Fruit fly (Drosophila melanogaster) whole organism, adult: ENCODE data around the gene CG6652.

ENCODE experiments used
- CG11617 ChIP-seq: fragments of 200-800 bp; sonication (Bioruptor generic); optimal IDR thresholded peaks from 2 replicates; lab custom pipeline; 2017; ENCODE audit warnings: mild to moderate bottlenecking, missing biosample characterization, missing genetic modification reagents, missing genetic modification characterization
- CG12768 ChIP-seq: fragments of 200-800 bp; sonication (Bioruptor generic); optimal IDR thresholded peaks from 2 replicates; lab custom pipeline; 2017; ENCODE audit warnings: missing biosample characterization, missing genetic modification characterization, mild to moderate bottlenecking, moderate library complexity, missing genetic modification reagents
- CG14711 ChIP-seq: fragments of 200-800 bp; sonication (Bioruptor generic); optimal IDR thresholded peaks from 2 replicates; lab custom pipeline; 2018; ENCODE audit warnings: missing biosample characterization, mild to moderate bottlenecking, missing genetic modification characterization, moderate library complexity
- CG1620 ChIP-seq: fragments of 200-800 bp; sonication (Bioruptor generic); optimal IDR thresholded peaks from 2 replicates; lab custom pipeline; 2016; ENCODE audit warnings: missing biosample characterization, missing genetic modification characterization
- CG33017 ChIP-seq: fragments of 200-800 bp; sonication (Bioruptor generic); optimal IDR thresholded peaks from 2 replicates; lab custom pipeline; 2018; ENCODE audit warnings: missing biosample characterization, mild to moderate bottlenecking, missing genetic modification characterization, moderate library complexity
- CG5204 ChIP-seq: fragments of 200-800 bp; sonication (Bioruptor generic); optimal IDR thresholded peaks from 2 replicates; lab custom pipeline; 2016; ENCODE audit warnings: missing biosample characterization, missing genetic modification characterization
- CG7045 ChIP-seq: fragments of 200-800 bp; sonication (Bioruptor generic); optimal IDR thresholded peaks from 2 replicates; lab custom pipeline; 2017; ENCODE audit warnings: missing biosample characterization, mild to moderate bottlenecking, missing genetic modification characterization
- CG7101 ChIP-seq: fragments of 200-800 bp; sonication (Bioruptor generic); optimal IDR thresholded peaks from 2 replicates; lab custom pipeline; 2018; ENCODE audit warnings: missing biosample characterization, mild to moderate bottlenecking, missing genetic modification characterization, moderate library complexity
- Clk ChIP-seq: fragments of 200-800 bp; sonication (Bioruptor generic); optimal IDR thresholded peaks from 2 replicates; lab custom pipeline; 2017; ENCODE audit warnings: missing biosample characterization, missing genetic modification characterization
- Crg-1 ChIP-seq: fragments of 200-800 bp; sonication (Bioruptor generic); optimal IDR thresholded peaks from 2 replicates; lab custom pipeline; 2016; ENCODE audit warnings: missing biosample characterization, missing genetic modification characterization
- Hr96 ChIP-seq: fragments of 200-800 bp; sonication (Bioruptor generic); optimal IDR thresholded peaks from 2 replicates; lab custom pipeline; 2016; ENCODE audit warnings: missing biosample characterization, missing genetic modification characterization
- Mnt ChIP-seq: fragments of 200-800 bp; sonication (Bioruptor generic); optimal IDR thresholded peaks from 2 replicates; lab custom pipeline; 2016; ENCODE audit warnings: missing biosample characterization, mild to moderate bottlenecking, missing genetic modification characterization
- bab1 ChIP-seq: fragments of 200-800 bp; sonication (Bioruptor generic); optimal IDR thresholded peaks from 3 replicates; lab custom pipeline; 2019; ENCODE audit warnings: missing biosample characterization, mild to moderate bottlenecking, missing genetic modification characterization, moderate library complexity
- cic ChIP-seq: fragments of 200-800 bp; sonication (Bioruptor generic); optimal IDR thresholded peaks from 2 replicates; lab custom pipeline; 2017; ENCODE audit warnings: missing biosample characterization, mild to moderate bottlenecking, missing genetic modification characterization, moderate library complexity
- cnc ChIP-seq, 2 experiments: fragments of >200 bp; optimal IDR thresholded peaks; 2 replicates each; lab custom pipeline; 2017
- kay ChIP-seq: fragments of 200-800 bp; sonication (Bioruptor generic); peaks from one replicate; lab custom pipeline; 2016; ENCODE audit warnings: missing biosample characterization, missing genetic modification characterization, borderline replicate concordance
- ovo ChIP-seq: fragments of 200-800 bp; sonication (Bioruptor generic); optimal IDR thresholded peaks from 2 replicates; lab custom pipeline; 2016; ENCODE audit warnings: missing biosample characterization, missing genetic modification characterization
- pad ChIP-seq: fragments of 200-800 bp; sonication (Bioruptor generic); optimal IDR thresholded peaks from 3 replicates; lab custom pipeline; 2017; ENCODE audit warnings: missing biosample characterization, missing genetic modification characterization, mild to moderate bottlenecking, moderate library complexity, missing genetic modification reagents
- tj ChIP-seq: fragments of 200-800 bp; sonication (Bioruptor generic); optimal IDR thresholded peaks from 3 replicates; lab custom pipeline; 2017; ENCODE audit warnings: missing biosample characterization, mild to moderate bottlenecking, missing genetic modification characterization, moderate library complexity
- toe ChIP-seq: fragments of 200-800 bp; sonication (Bioruptor generic); optimal IDR thresholded peaks from 2 replicates; lab custom pipeline; 2016; ENCODE audit warnings: missing biosample characterization, missing genetic modification characterization

Gene CG6652

dm6 chr3L:17008911-17009364 is 13.7 kb downstream of the CG6652 start:
- TF ChIP-seq CG14711 (tag; lab: Kevin White, UChicago) (no peak), CG7045 (GFP tag; lab: Kevin White, UChicago) (no peak), kay (GFP tag; lab: Kevin White, UChicago) (peak; percentile 63), cnc (optimal IDR thresholded peaks at IDR 0.05; lab: Kevin White, UChicago) (no peak), toe (GFP tag; lab: Kevin White, UChicago) (peak; percentile 9), Hr96 (GFP tag; lab: Kevin White, UChicago) (no peak), Crg-1 (GFP tag; lab: Kevin White, UChicago) (no peak), CG7101 (no peak), CG11617 (no peak), cic (peak; percentile 47), bab1 (no peak), Clk (no peak), CG1620 (GFP tag; lab: Kevin White, UChicago) (no peak), ovo (GFP tag; lab: Kevin White, UChicago) (no peak), Mnt (no peak), tj (GFP tag; lab: Kevin White, UChicago) (peak; percentile 12), CG12768 (GFP tag; lab: Kevin White, UChicago) (no peak), CG33017 (peak; percentile 2)

dm6 chr3L:17007945-17008344 is 14.7 kb downstream of the CG6652 start:
- TF ChIP-seq cnc (optimal IDR thresholded peaks at IDR 0.05; lab: Kevin White, UChicago) (peak in 1 of 2 experiments; percentile 19), CG5204 (no peak), CG12768 (GFP tag; lab: Kevin White, UChicago) (peak; percentile 75)

- TF ChIP-seq kay (GFP tag; lab: Kevin White, UChicago) (peak; percentile 88), bab1 (no peak), CG1620 (GFP tag; lab: Kevin White, UChicago) (no peak), cic (peak; percentile 7), Clk (no peak)
Measured at dm6 chr3L:17007496-17007895, 15.2 kb downstream of the CG6652 start.

dm6 chr3L:17007041-17007471 is 15.6 kb downstream of the CG6652 start:
- TF ChIP-seq CG12768 (GFP tag; lab: Kevin White, UChicago) (peak; percentile 63), CG5204 (no peak), CG33017 (peak; percentile 46), CG1620 (GFP tag; lab: Kevin White, UChicago) (no peak), bab1 (peak; percentile 18), Hr96 (GFP tag; lab: Kevin White, UChicago) (no peak), toe (GFP tag; lab: Kevin White, UChicago) (no peak), CG14711 (tag; lab: Kevin White, UChicago) (no peak), Mnt (peak; percentile 82), ovo (GFP tag; lab: Kevin White, UChicago) (peak; percentile 54), cnc (optimal IDR thresholded peaks at IDR 0.05; lab: Kevin White, UChicago) (no peak), Clk (peak; percentile 54), cic (peak; percentile 92), CG7045 (GFP tag; lab: Kevin White, UChicago) (peak; percentile 51), CG7101 (no peak), Crg-1 (GFP tag; lab: Kevin White, UChicago) (no peak), pad (GFP tag; lab: Kevin White, UChicago) (peak; percentile 16), tj (GFP tag; lab: Kevin White, UChicago) (peak; percentile 75), kay (GFP tag; lab: Kevin White, UChicago) (peak; percentile 94), CG11617 (peak; percentile 7)

- TF ChIP-seq CG12768 (GFP tag; lab: Kevin White, UChicago) (peak; percentile 47), Mnt (peak; percentile 24), bab1 (no peak), pad (GFP tag; lab: Kevin White, UChicago) (no peak), Hr96 (GFP tag; lab: Kevin White, UChicago) (no peak), cnc (optimal IDR thresholded peaks at IDR 0.05; lab: Kevin White, UChicago) (no peak), CG14711 (tag; lab: Kevin White, UChicago) (no peak), CG7045 (GFP tag; lab: Kevin White, UChicago) (no peak), kay (GFP tag; lab: Kevin White, UChicago) (no peak), cic (peak; percentile 78), CG5204 (no peak), tj (GFP tag; lab: Kevin White, UChicago) (no peak), ovo (GFP tag; lab: Kevin White, UChicago) (peak; percentile 15), CG33017 (no peak), CG7101 (no peak), Clk (peak; percentile 29), toe (GFP tag; lab: Kevin White, UChicago) (peak; percentile 39), CG1620 (GFP tag; lab: Kevin White, UChicago) (peak; percentile 37), CG11617 (no peak), Crg-1 (GFP tag; lab: Kevin White, UChicago) (no peak)
Measured at dm6 chr3L:17006250-17006693, 16.4 kb downstream of the CG6652 start.

- no peak for TF ChIP-seq CG7101
- no peak for TF ChIP-seq bab1
- TF ChIP-seq ovo (GFP tag; lab: Kevin White, UChicago), result no peak
- no peak for TF ChIP-seq kay (GFP tag; lab: Kevin White, UChicago)
- TF ChIP-seq Mnt, result no peak
- TF ChIP-seq cic, result no peak
Measured at dm6 chr3L:17005415-17005796, 17.2 kb downstream of the CG6652 start.
